Fruit fly (Drosophila melanogaster) whole organism, wandering third instar larva: Measurements from ENCODE around the gene CG16978.

ENCODE experiments used
- Sp1 ChIP-seq: fragments of 200-800 bp; sonication (Bioruptor generic); optimal IDR thresholded peaks from 3 replicates; lab custom pipeline; 2019; ENCODE audit warnings: missing biosample characterization, mild to moderate bottlenecking, missing genetic modification characterization, moderate library complexity
- foxo ChIP-seq, 2 experiments: fragments of 200-800 bp; sonication (Bioruptor generic); optimal IDR thresholded peaks; 2 replicates in 1 of 2; 3 replicates in 1 of 2; lab custom pipeline; 2016 to 2017; ENCODE audit warnings: missing biosample characterization in 2 of 2, missing genetic modification characterization in 2 of 2
- psq ChIP-seq: fragments of 200-800 bp; sonication (Bioruptor generic); optimal IDR thresholded peaks from 3 replicates; lab custom pipeline; 2017; ENCODE audit warnings: missing biosample characterization, mild to moderate bottlenecking, missing genetic modification characterization, moderate library complexity
- tai ChIP-seq: sonication (Bioruptor generic); optimal IDR thresholded peaks from 2 replicates; lab custom pipeline; 2016; ENCODE audit warnings: missing biosample characterization, missing genetic modification characterization

dm6 chr2L:13116738-13117137 lies 26.7 kb downstream of the CG16978 start:
- no peak for TF ChIP-seq foxo (GFP tag; optimal IDR thresholded peaks at IDR 0.05; lab: Kevin White, UChicago)
- no peak for TF ChIP-seq tai
- no peak for TF ChIP-seq psq (GFP tag; lab: Kevin White, UChicago)
- TF ChIP-seq Sp1 (GFP tag; lab: Kevin White, UChicago), result no peak
